Fruit fly (Drosophila melanogaster) whole organism, wandering third instar larva: ENCODE measurements around the gene Ras64B.

Source experiments
- Abd-B ChIP-seq: fragments of >200 bp; optimal IDR thresholded peaks from 2 replicates; lab custom pipeline; 2017; ENCODE audit warnings: missing biosample characterization, missing genetic modification characterization
- CG9705 ChIP-seq: fragments of 200-800 bp; sonication (Bioruptor generic); optimal IDR thresholded peaks from 2 replicates; lab custom pipeline; 2018; ENCODE audit warnings: missing biosample characterization, mild to moderate bottlenecking, missing genetic modification characterization
- CrebA ChIP-seq: fragments of 200-800 bp; sonication (Bioruptor generic); optimal IDR thresholded peaks from 2 replicates; lab custom pipeline; 2016; ENCODE audit warnings: missing biosample characterization, mild to moderate bottlenecking, missing genetic modification characterization, borderline replicate concordance
- Dfd ChIP-seq: fragments of >200 bp; optimal IDR thresholded peaks from 2 replicates; lab custom pipeline; 2017; ENCODE audit warnings: missing biosample characterization, missing genetic modification characterization
- Dif ChIP-seq: fragments of 200-275, 200-300 bp; sonication (Bioruptor generic); optimal IDR thresholded peaks from 2 replicates; lab custom pipeline; 2018; ENCODE audit warnings: missing biosample characterization, missing genetic modification characterization; ENCODE audit not compliant: partially characterized antibody
- GATAd ChIP-seq: sonication (Bioruptor generic); optimal IDR thresholded peaks from 2 replicates; lab custom pipeline; 2016; ENCODE audit warnings: missing biosample characterization, missing genetic modification characterization
- HLH106 ChIP-seq: fragments of 200-800 bp; optimal IDR thresholded peaks from 3 replicates; lab custom pipeline; 2019; ENCODE audit warnings: missing biosample characterization, mild to moderate bottlenecking, missing genetic modification characterization, moderate library complexity
- Hnf4 ChIP-seq: fragments of 200-800 bp; sonication (Bioruptor generic); optimal IDR thresholded peaks from 2 replicates; lab custom pipeline; 2016; ENCODE audit warnings: missing biosample characterization, mild to moderate bottlenecking, missing genetic modification characterization
- Hr78 ChIP-seq: fragments of >200 bp; optimal IDR thresholded peaks from 2 replicates; lab custom pipeline; 2017; ENCODE audit warnings: missing biosample characterization, missing genetic modification characterization
- Jra ChIP-seq: sonication (Bioruptor generic); optimal IDR thresholded peaks from 2 replicates; lab custom pipeline; 2016; ENCODE audit warnings: missing biosample characterization, missing genetic modification characterization
- Myc ChIP-seq: fragments of >200 bp; optimal IDR thresholded peaks from 2 replicates; lab custom pipeline; 2017
- Rel ChIP-seq, 2 experiments: fragments of 200-800 bp; sonication (Bioruptor generic) in 1 of 2; optimal IDR thresholded peaks; 2 replicates in 1 of 2; 3 replicates in 1 of 2; lab custom pipeline; 2016 to 2019; ENCODE audit warnings: mild to moderate bottlenecking in 2 of 2, missing biosample characterization in 2 of 2, missing genetic modification characterization in 2 of 2, moderate library complexity in 1 of 2
- Sp1 ChIP-seq: fragments of 200-800 bp; sonication (Bioruptor generic); optimal IDR thresholded peaks from 3 replicates; lab custom pipeline; 2019; ENCODE audit warnings: missing biosample characterization, mild to moderate bottlenecking, missing genetic modification characterization, moderate library complexity
- Vsx2 ChIP-seq: fragments of 200-300, 225-300 bp; sonication (Bioruptor generic); optimal IDR thresholded peaks from 2 replicates; lab custom pipeline; 2018; ENCODE audit warnings: missing biosample characterization, missing genetic modification characterization; ENCODE audit not compliant: partially characterized antibody
- br ChIP-seq: fragments of 200-800 bp; sonication (Bioruptor generic); optimal IDR thresholded peaks from 2 replicates; lab custom pipeline; 2016; ENCODE audit warnings: missing biosample characterization, missing genetic modification characterization
- brk ChIP-seq: fragments of 200-800 bp; sonication (Bioruptor generic); optimal IDR thresholded peaks from 2 replicates; lab custom pipeline; 2016; ENCODE audit warnings: missing biosample characterization, mild to moderate bottlenecking, missing genetic modification characterization
- dl ChIP-seq, 2 experiments: fragments of 175-275, 200-275 bp in 1 of 2; fragments of 200-275 bp in 1 of 2; sonication (Bioruptor generic); optimal IDR thresholded peaks; lab custom pipeline; 2018; ENCODE audit warnings: mild to moderate bottlenecking in 2 of 2, missing biosample characterization in 2 of 2, missing genetic modification characterization in 2 of 2, moderate library complexity in 2 of 2; ENCODE audit not compliant: partially characterized antibody in 2 of 2, insufficient read depth in 1 of 2
- dsf ChIP-seq: sonication (Bioruptor generic); optimal IDR thresholded peaks from 2 replicates; lab custom pipeline; 2016; ENCODE audit warnings: missing biosample characterization, missing genetic modification characterization, borderline replicate concordance
- ey ChIP-seq: fragments of 200-800 bp; sonication (Bioruptor generic); optimal IDR thresholded peaks from 2 replicates; lab custom pipeline; 2016; ENCODE audit warnings: missing biosample characterization, missing genetic modification characterization
- fru ChIP-seq: fragments of 200-800 bp; sonication (Bioruptor generic); optimal IDR thresholded peaks from 3 replicates; lab custom pipeline; 2016; ENCODE audit warnings: missing biosample characterization, mild to moderate bottlenecking, missing genetic modification characterization
- h ChIP-seq: fragments of 200-800 bp; sonication (Bioruptor generic); optimal IDR thresholded peaks from 3 replicates; lab custom pipeline; 2016; ENCODE audit warnings: missing biosample characterization, mild to moderate bottlenecking, missing genetic modification characterization
- jim ChIP-seq: fragments of 175-275, 200-325 bp; sonication (Bioruptor generic); optimal IDR thresholded peaks from 2 replicates; lab custom pipeline; 2016; ENCODE audit warnings: missing biosample characterization, mild to moderate bottlenecking, missing genetic modification characterization
- lola ChIP-seq: fragments of >200 bp; optimal IDR thresholded peaks from 2 replicates; lab custom pipeline; 2017; ENCODE audit warnings: missing biosample characterization, missing genetic modification characterization
- pan ChIP-seq: fragments of >200 bp; optimal IDR thresholded peaks from 2 replicates; lab custom pipeline; 2017
- psq ChIP-seq: fragments of 200-800 bp; sonication (Bioruptor generic); optimal IDR thresholded peaks from 3 replicates; lab custom pipeline; 2017; ENCODE audit warnings: missing biosample characterization, mild to moderate bottlenecking, missing genetic modification characterization, moderate library complexity
- rgr ChIP-seq: fragments of 200-800 bp; sonication (Bioruptor generic); optimal IDR thresholded peaks from 3 replicates; lab custom pipeline; 2016; ENCODE audit warnings: missing biosample characterization, mild to moderate bottlenecking, missing genetic modification characterization
- sage ChIP-seq: fragments of 200-800 bp; sonication (Bioruptor generic); optimal IDR thresholded peaks from 2 replicates; lab custom pipeline; 2016; ENCODE audit warnings: missing biosample characterization, mild to moderate bottlenecking, missing genetic modification characterization
- tai ChIP-seq: sonication (Bioruptor generic); optimal IDR thresholded peaks from 2 replicates; lab custom pipeline; 2016; ENCODE audit warnings: missing biosample characterization, missing genetic modification characterization
- usp ChIP-seq: fragments of >200 bp; optimal IDR thresholded peaks from 2 replicates; lab custom pipeline; 2017; ENCODE audit warnings: missing biosample characterization, missing genetic modification characterization

Gene Ras64B

DNA sequence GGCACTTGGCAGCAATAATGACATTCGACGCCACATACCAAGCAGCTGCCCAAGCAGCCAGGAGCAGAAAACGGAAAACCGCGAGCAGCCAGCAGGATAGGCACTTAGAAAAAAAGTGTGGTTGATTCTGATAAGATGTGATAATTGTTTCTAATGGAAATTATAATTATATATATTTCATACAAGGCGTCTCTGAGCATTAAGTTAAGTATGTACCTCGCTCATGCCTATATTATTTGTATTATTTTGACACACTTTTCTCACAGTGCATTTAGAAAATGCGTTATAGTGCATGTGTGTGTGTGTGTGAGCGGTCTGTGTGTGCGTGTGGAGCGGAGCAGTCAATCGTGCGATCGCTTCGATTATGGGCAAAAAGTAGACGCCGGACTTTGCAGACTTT is 19.5 kb downstream of the Ras64B start (continued):
- no peak for TF ChIP-seq usp (GFP tag; lab: Kevin White, UChicago)
- TF ChIP-seq tai (GFP tag; lab: Kevin White, UChicago), result no peak
- peak; percentile 37 for TF ChIP-seq Hnf4 (GFP tag; lab: Kevin White, UChicago)
- TF ChIP-seq Myc, result no peak
- TF ChIP-seq HLH106 (tag; lab: Kevin White, UChicago), result peak; percentile 78
- no peak for TF ChIP-seq Hr78
- TF ChIP-seq Jra (GFP tag; lab: Kevin White, UChicago), result no peak
- no peak for TF ChIP-seq pan
- TF ChIP-seq brk (GFP tag; lab: Kevin White, UChicago), result peak; percentile 60
- TF ChIP-seq sage (GFP tag; lab: Kevin White, UChicago), result peak; percentile 40
- TF ChIP-seq psq, result peak; percentile 38
- TF ChIP-seq Abd-B (GFP tag; lab: Kevin White, UChicago), result no peak

DNA sequence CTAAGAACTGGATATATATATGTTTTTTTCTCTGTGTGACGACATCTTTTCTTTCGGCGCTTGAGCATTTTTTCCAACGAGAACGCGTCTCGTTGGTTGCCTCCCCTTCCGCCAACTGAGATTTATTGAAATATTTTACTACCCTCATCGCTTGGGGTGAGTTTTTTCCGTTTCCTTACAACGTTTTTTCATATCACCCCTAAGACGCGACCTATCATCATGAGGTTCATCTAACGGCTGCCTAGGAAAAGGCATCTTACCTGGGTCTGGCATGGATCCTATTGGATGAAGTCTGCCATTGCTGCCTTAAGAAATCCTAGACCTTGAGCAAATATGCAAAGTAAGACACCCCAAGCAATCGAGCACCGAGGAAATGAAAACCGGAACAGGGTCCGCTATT is 20.4 kb downstream of the Ras64B start:
- TF ChIP-seq pan, result no peak
- TF ChIP-seq Hnf4 (GFP tag; lab: Kevin White, UChicago), result no peak
- no peak for TF ChIP-seq jim (GFP tag; lab: Kevin White, UChicago)
- no peak for TF ChIP-seq GATAd (GFP tag; lab: Kevin White, UChicago)
- no peak for TF ChIP-seq Rel (GFP tag; optimal IDR thresholded peaks at IDR 0.05; lab: Kevin White, UChicago)
- TF ChIP-seq Rel (tag; optimal IDR thresholded peaks at IDR 0.05; lab: Kevin White, UChicago), result no peak
- no peak for TF ChIP-seq CG9705 (GFP tag; lab: Kevin White, UChicago)
- no peak for TF ChIP-seq Myc
- no peak for TF ChIP-seq Dif (GFP tag; lab: Kevin White, UChicago)
- no peak for TF ChIP-seq ey (GFP tag; lab: Kevin White, UChicago)
- TF ChIP-seq Abd-B (GFP tag; lab: Kevin White, UChicago), result no peak
- no peak for TF ChIP-seq lola (GFP tag; lab: Kevin White, UChicago)
- no peak for TF ChIP-seq psq
- no peak for TF ChIP-seq dsf (GFP tag; lab: Kevin White, UChicago)
- TF ChIP-seq Hr78, result no peak
- no peak for TF ChIP-seq sage (GFP tag; lab: Kevin White, UChicago)
- no peak for TF ChIP-seq CrebA
- no peak for TF ChIP-seq Jra (GFP tag; lab: Kevin White, UChicago)
- no peak for TF ChIP-seq brk (GFP tag; lab: Kevin White, UChicago)
- TF ChIP-seq rgr, result no peak
- no peak for TF ChIP-seq h

DNA sequence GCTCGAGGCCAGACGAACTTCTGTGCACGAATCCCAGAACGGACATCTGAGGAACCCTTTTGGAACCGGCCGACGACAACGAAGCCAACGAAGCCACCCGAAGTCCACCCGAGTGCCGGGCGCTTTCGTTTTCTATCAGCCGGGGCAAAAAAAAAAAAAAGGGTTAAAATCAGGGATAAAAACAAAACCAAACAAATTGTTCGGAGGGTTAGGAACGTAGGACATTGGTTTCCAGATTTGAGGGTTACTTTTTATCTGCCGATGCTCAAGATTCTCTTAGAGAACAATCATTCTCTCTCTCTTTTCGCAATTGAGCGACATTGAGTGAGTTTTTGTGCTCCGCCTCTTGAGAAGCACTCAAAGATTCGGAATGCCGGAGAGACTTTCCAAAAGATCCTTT is 22.1 kb downstream of the Ras64B start, which contains the start of gene nab:
Gene nab, minus strand, starts transcription at position 7 of the 400 bp plus-strand sequence.
- TF ChIP-seq Hnf4 (GFP tag; lab: Kevin White, UChicago) (no peak), fru (GFP tag; lab: Kevin White, UChicago) (no peak), CrebA (peak; percentile 62), Sp1 (GFP tag; lab: Kevin White, UChicago) (peak; percentile 44)

DNA sequence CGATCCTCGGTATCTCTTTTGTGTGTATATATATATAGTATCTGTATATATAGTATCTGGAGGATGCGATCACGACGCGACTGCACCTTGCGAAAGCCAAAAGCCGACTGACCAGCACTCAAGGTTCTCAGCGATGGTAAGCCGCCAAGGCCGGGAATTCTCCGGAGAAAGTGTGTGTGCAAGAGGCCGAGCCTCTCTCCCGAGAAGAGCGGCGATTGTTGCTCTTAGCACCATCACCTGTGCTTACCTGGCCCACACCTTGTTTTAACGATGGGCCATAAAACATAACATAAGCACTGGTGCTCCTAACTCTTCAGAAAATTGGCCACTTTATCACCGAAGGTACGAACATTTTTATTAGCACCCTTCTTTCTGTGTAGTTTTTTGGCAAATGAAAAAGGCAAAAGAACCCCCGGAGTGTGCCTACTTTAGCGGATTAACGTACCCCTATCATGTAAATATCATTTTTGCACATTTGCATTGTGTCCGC is 28.5 kb downstream of the Ras64B start, which contains the start of gene mas:
Gene mas, minus strand, starts transcription at position 112 of the 490 bp plus-strand sequence.
- TF ChIP-seq Dif (GFP tag; lab: Kevin White, UChicago) (peak; percentile 91), brk (GFP tag; lab: Kevin White, UChicago) (no peak), Dfd (GFP tag; lab: Kevin White, UChicago) (no peak), Vsx2 (GFP tag; lab: Kevin White, UChicago) (no peak), br (GFP tag; lab: Kevin White, UChicago) (no peak), Myc (no peak), dl (GFP tag; optimal IDR thresholded peaks at IDR 0.05; lab: Kevin White, UChicago; ENCODE audit: insufficient read depth in 1 of 2, partially characterized antibody in 2 of 2) (peak; percentile 38 to 89), fru (GFP tag; lab: Kevin White, UChicago) (peak; percentile 22), h (no peak)

DNA sequence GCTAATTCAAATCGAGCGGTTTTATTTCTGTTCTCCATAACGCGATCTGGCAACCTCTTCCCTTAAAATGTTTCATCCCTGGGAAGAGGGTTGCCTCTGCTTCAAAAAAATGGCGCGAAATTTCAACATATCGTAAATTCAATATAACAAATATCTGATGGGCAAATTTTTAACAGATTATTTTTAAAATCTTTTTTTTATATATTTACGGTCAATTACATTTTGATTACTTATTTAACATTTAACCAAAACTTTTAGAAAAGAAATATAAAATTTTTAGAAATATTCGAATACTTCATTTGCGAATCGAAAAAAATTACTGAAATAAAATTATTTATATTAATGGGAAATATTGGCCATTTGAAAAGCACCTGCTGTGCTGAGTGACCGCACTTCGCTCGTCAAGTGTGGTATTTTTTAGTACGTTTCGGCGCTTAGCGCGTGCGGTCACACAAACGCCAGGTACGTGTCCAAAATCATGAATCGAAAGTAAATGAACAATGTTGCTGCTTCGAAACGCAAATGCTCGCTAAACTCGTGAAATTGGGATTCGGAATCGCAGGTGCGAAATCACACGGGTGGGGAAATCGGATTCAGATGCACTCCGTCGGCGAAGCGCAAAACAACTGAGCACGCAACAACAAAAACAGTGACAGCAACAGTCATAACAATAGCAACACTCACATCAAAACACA is 31.2 kb downstream of the Ras64B start, which contains the start of gene Ero1L:
Gene Ero1L, plus strand, starts transcription at position 448 of the 695 bp plus-strand sequence.
- TF ChIP-seq Myc, result no peak
- peak; percentile 40 for TF ChIP-seq Dif (GFP tag; lab: Kevin White, UChicago)
- peak; percentile 51 for TF ChIP-seq HLH106 (tag; lab: Kevin White, UChicago)
- TF ChIP-seq Hnf4 (GFP tag; lab: Kevin White, UChicago), result peak; percentile 24
- TF ChIP-seq psq, result peak; percentile 14
- no peak for TF ChIP-seq Rel (GFP tag; optimal IDR thresholded peaks at IDR 0.05; lab: Kevin White, UChicago)
- TF ChIP-seq Rel (tag; optimal IDR thresholded peaks at IDR 0.05; lab: Kevin White, UChicago), result peak; percentile 67
- no peak for TF ChIP-seq Jra (GFP tag; lab: Kevin White, UChicago)
- TF ChIP-seq h, result peak; percentile 3
- peak; percentile 51 for TF ChIP-seq CrebA
